Worm (Caenorhabditis elegans): ENCODE data around the gene gap-2.
"Not testable (repeated sequence)": the region's sequence is repeated elsewhere in the genome, so short reads cannot be mapped to it uniquely, and the experiment has no call there.

Gene gap-2

DNA sequence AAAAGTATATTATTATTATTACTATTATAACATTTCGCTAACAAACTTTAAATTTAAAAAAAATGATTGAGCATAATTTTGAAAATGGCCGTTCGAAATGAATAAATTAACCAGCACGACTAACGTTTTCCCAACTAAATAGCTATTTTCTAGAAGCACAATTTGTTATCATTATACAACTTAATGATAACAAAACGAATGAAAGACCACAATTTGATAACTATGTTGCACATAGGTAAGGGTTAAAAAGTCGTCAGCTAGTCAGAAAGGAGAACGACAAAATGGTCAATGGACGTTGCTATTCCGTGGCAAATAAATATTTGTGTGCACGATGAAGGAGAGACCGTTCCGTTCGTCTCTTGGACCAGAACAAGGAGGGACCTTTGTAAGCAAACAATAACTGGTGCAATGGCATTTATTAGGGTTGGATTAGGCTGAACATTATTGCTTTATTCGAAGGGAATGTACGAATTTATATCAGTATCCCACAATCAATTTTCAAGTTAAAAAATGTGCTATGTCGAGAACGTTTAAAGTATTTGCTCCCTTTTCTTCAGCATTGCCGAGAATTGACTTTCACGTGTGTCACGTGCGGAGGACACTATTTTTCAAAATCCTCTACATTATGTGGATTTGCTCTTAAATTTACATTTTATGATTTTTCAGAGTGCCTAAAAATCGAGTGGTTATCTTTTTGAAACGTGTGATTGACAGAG, 19.6 kb upstream of the gap-2 start, which contains the start of gene ZK899.3:
TSS of gene ZK899.3 (plus strand) at position 666 of the 716 bp plus-strand sequence.
- TF ChIP-seq nhr-80 (tag; optimal IDR thresholded peaks at IDR 0.05) (peak; percentile 36), Y53F4B.3 (GFP tag; IDR thresholded peaks at IDR 0.05) (no peak), atf-7 (tag; optimal IDR thresholded peaks at IDR 0.05) (no peak)

DNA sequence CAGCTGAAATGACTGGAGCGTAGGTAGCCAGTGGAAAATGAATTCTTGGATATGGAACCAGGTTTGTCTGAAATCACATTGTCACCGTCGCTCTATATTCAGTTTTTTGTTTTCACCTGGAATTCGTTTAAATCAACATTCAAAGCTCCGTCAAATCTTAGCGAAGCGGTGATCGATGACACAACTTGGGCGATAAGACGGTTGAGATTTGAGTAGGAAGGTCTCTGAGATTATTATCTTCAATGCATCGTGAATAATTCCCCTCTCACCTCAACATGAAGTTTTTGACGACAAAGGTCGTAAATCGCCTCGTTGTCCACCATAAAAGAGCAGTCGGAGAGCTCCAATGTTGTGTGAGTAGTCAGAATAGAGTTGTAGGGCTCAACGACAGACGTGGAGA, 15.7 kb upstream of the gap-2 start:
- TF ChIP-seq ceh-58 (GFP tag; IDR thresholded peaks at IDR 0.05) (no peak), B0336.3 (GFP tag; IDR thresholded peaks at IDR 0.05) (no peak), sdz-38 (tag; optimal IDR thresholded peaks at IDR 0.05) (no peak), hmg-1.2 (GFP tag; IDR thresholded peaks at IDR 0.05) (no peak), sea-2 (GFP tag; IDR thresholded peaks at IDR 0.05) (no peak), let-526 (GFP tag; IDR thresholded peaks at IDR 0.05) (no peak), snpc-1.1 (tag; optimal IDR thresholded peaks at IDR 0.05; ENCODE audit: insufficient read depth) (no peak), madf-8 (GFP tag; conservative IDR thresholded peaks at IDR 0.05) (no peak), B0035.1 (tag; optimal IDR thresholded peaks at IDR 0.05) (no peak), gei-17 (GFP tag; optimal IDR thresholded peaks at IDR 0.05) (no peak), let-607 (tag; optimal IDR thresholded peaks at IDR 0.05) (no peak), egrh-3 (GFP tag; IDR thresholded peaks at IDR 0.05) (no peak), cebp-2 (GFP tag; IDR thresholded peaks at IDR 0.05) (no peak)

DNA sequence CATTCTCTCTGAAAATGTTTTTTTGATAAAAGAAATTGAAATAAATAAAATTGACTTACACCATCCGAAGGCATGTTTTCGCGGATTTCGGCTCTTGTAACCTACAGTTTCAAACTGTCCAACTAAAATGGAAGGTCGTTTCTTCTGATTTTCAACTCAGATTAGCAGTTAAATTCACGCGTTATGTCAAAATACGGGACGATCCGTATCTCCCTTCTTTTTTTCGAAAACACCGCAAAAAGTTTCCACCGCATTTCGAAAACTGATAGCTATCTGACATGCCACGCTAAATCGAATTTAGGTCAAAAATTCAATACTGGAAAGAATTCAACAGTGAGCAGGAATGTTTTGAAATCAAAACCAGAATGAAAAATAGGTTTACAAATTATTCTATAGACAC, 14.1 kb upstream of the gap-2 start, which contains the start of gene tba-8:
TSS of gene tba-8 (minus strand) at position 207 of the 400 bp plus-strand sequence.
- no peak for TF ChIP-seq B0261.1 (tag; optimal IDR thresholded peaks at IDR 0.05)
- no peak for TF ChIP-seq B0336.3 (GFP tag; IDR thresholded peaks at IDR 0.05)
- no peak for TF ChIP-seq Y67H2A.10 (GFP tag; conservative IDR thresholded peaks at IDR 0.05)
- TF ChIP-seq B0035.1 (tag; optimal IDR thresholded peaks at IDR 0.05) = no peak
- no peak for TF ChIP-seq chd-7 (tag; optimal IDR thresholded peaks at IDR 0.05)
- TF ChIP-seq let-607 (tag; optimal IDR thresholded peaks at IDR 0.05) = no peak
- TF ChIP-seq rcor-1 (GFP tag; IDR thresholded peaks at IDR 0.05) = no peak
- no peak for TF ChIP-seq atf-7 (tag; optimal IDR thresholded peaks at IDR 0.05)
- TF ChIP-seq fkh-3 (tag; optimal IDR thresholded peaks at IDR 0.05) = no peak
- TF ChIP-seq hsf-1 (GFP tag; IDR thresholded peaks at IDR 0.05) = no peak
- no peak for TF ChIP-seq F22D6.2 (tag; optimal IDR thresholded peaks at IDR 0.05)

DNA sequence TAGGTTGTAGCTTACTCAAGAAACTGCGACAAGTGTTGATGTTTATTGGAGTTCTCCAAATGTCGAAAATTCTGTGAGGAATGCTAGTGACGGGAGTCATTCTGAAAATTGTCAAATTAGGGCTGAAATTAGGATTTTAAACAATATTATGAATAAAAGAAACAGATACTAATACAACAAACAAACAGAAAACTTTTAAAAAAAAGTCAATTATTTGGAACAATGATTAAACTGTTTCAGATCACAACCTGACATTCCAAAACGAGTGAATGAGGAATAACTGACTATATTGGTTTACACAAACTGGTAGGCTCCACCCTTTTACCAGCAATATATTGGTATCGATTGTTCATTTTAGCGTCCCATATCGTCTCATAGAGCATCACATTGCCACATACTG, 11.4 kb upstream of the gap-2 start, which contains the start of gene ZK899.5:
TSS of gene ZK899.5 (minus strand) at position 101 of the 400 bp plus-strand sequence.
- TF ChIP-seq snpc-3.4 (tag; optimal IDR thresholded peaks at IDR 0.05); nfya-2 (GFP tag; IDR thresholded peaks at IDR 0.05); ceh-27 (GFP tag; optimal IDR thresholded peaks at IDR 0.05): not testable (repeated sequence)

DNA sequence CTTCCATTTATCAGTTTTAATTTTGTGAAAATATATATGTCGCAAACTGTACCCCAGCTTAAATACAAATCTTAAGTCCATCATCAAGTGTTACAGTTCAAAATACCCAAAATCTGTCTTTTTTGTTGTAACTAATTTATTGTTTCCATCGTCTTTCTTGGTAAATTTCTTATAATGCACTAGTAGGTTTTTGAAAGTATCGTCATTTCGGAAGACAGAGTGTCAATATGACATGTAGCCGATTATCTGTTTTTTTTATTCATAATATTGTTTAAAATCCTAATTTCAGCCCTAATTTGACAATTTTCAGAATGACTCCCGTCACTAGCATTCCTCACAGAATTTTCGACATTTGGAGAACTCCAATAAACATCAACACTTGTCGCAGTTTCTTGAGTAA, 9.2 kb upstream of the gap-2 start, which contains the start of gene ZK899.6:
TSS of gene ZK899.6 (plus strand) at position 301 of the 400 bp plus-strand sequence.
- not testable (repeated sequence) for TF ChIP-seq mxl-1 (tag; optimal IDR thresholded peaks at IDR 0.05); C06A6.2 (GFP tag; conservative IDR thresholded peaks at IDR 0.05); B0336.3 (GFP tag; IDR thresholded peaks at IDR 0.05)

DNA sequence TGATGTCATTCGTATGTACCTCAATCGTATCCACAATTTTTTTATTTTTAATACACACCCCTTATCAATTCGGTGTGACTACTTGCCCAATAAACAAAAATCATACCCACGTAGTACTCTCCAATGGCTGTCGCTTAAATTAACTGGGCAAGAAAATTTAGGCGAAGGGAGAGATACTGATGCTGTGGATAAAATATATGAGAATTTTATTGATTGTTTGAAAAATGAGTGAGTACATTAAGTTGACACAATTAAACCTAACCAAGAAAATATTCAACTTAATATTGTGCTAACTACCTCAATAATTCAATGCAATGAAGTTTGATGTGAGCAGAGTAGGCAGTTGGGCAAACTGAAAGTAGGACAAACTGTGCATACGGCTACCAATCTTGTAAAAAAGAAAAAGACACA, 6.5 kb upstream of the gap-2 start:
- TF ChIP-seq unc-62 (GFP tag; optimal IDR thresholded peaks at IDR 0.05) (peak; percentile 80), ztf-3 (GFP tag; optimal IDR thresholded peaks at IDR 0.05) (peak; percentile 94), hlh-12 (tag; optimal IDR thresholded peaks at IDR 0.05) (peak; percentile 13), Y53F4B.3 (GFP tag; IDR thresholded peaks at IDR 0.05) (no peak), efl-1 (GFP tag; optimal IDR thresholded peaks at IDR 0.05) (no peak), C06A6.2 (GFP tag; conservative IDR thresholded peaks at IDR 0.05) (peak; percentile 98), K11D2.4 (GFP tag; IDR thresholded peaks at IDR 0.05) (peak; percentile 99), C17E4.6 (GFP tag; IDR thresholded peaks at IDR 0.05) (peak; percentile 80), nhr-120 (GFP tag; IDR thresholded peaks at IDR 0.05) (0 out of 2 replicates have a peak, but pooled peaks have one; percentile 82), mel-28 (tag; optimal IDR thresholded peaks at IDR 0.05; ENCODE audit: borderline replicate concordance) (no peak), Y56A3A.18 (GFP tag; IDR thresholded peaks at IDR 0.05) (peak; percentile 98), ztf-28 (GFP tag; IDR thresholded peaks at IDR 0.05) (no peak), B0035.1 (tag; optimal IDR thresholded peaks at IDR 0.05) (peak; percentile 96), F33H1.4 (GFP tag; IDR thresholded peaks at IDR 0.05) (peak; percentile 10; the same call in 1 of the 2 replicates), let-607 (tag; optimal IDR thresholded peaks at IDR 0.05) (peak; percentile 69 to 94)
